Worm (Caenorhabditis elegans) whole organism, mixed stage, embryonic: Measurements from ENCODE around the gene rmh-2.

Experiments used
- blmp-1 ChIP-seq: fragments of 150-350 bp; optimal IDR thresholded peaks from 2 replicates; lab custom pipeline; 2014; ENCODE audit warnings: missing biosample characterization, missing genetic modification characterization
- ces-1 ChIP-seq: fragments of 150-350 bp; optimal IDR thresholded peaks from 2 replicates; lab custom pipeline; 2014; ENCODE audit warnings: missing biosample characterization, missing genetic modification reagents, missing genetic modification characterization
- elt-1 ChIP-seq: sonication (generic microtip); optimal IDR thresholded peaks from 2 replicates; lab custom pipeline; 2017; ENCODE audit warnings: missing genetic modification characterization, mild to moderate bottlenecking, missing compliant biosample characterization, antibody characterized with exemption, moderate library complexity, borderline replicate concordance; ENCODE audit not compliant: insufficient read depth
- elt-3 ChIP-seq: fragments of 150-350 bp; optimal IDR thresholded peaks from 2 replicates; lab custom pipeline; 2014; ENCODE audit warnings: missing biosample characterization, missing genetic modification characterization
- ham-2 ChIP-seq: fragments of 200-800 bp; sonication (Bioruptor generic); optimal IDR thresholded peaks from 2 replicates; lab custom pipeline; 2018; ENCODE audit warnings: mild to moderate bottlenecking, missing genetic modification characterization, missing compliant biosample characterization
- hlh-1 ChIP-seq: fragments of 150-350 bp; optimal IDR thresholded peaks from 2 replicates; lab custom pipeline; 2014; ENCODE audit warnings: missing biosample characterization, missing genetic modification reagents, missing genetic modification characterization
- lin-13 ChIP-seq: fragments of 150-350 bp; optimal IDR thresholded peaks from 2 replicates; lab custom pipeline; 2014; ENCODE audit warnings: missing biosample characterization, missing genetic modification characterization
- mab-5 ChIP-seq: fragments of 150-350 bp; optimal IDR thresholded peaks from 2 replicates; lab custom pipeline; 2014; ENCODE audit warnings: missing biosample characterization, missing genetic modification characterization
- mls-2 ChIP-seq: sonication (generic microtip); optimal IDR thresholded peaks from 2 replicates; lab custom pipeline; 2016; ENCODE audit warnings: mild to moderate bottlenecking, missing genetic modification characterization, moderate library complexity, missing compliant biosample characterization
- nhr-12 ChIP-seq: fragments of 150-350 bp; optimal IDR thresholded peaks from 2 replicates; lab custom pipeline; 2014; ENCODE audit warnings: missing biosample characterization, missing genetic modification characterization
- nhr-28 ChIP-seq: fragments of 150-350 bp; optimal IDR thresholded peaks from 2 replicates; lab custom pipeline; 2014; ENCODE audit warnings: missing biosample characterization, missing genetic modification characterization
- nhr-76 ChIP-seq: sonication (generic microtip); optimal IDR thresholded peaks from 2 replicates; lab custom pipeline; 2017; ENCODE audit warnings: missing biosample characterization, missing genetic modification characterization
- snpc-4 ChIP-seq: fragments of 150-350 bp; optimal IDR thresholded peaks from 2 replicates; lab custom pipeline; 2014; ENCODE audit warnings: missing biosample characterization, missing genetic modification characterization
- unc-62 ChIP-seq: fragments of 150-350 bp; optimal IDR thresholded peaks from 2 replicates; lab custom pipeline; 2014; ENCODE audit warnings: missing biosample characterization, missing genetic modification reagents, missing genetic modification characterization

DNA sequence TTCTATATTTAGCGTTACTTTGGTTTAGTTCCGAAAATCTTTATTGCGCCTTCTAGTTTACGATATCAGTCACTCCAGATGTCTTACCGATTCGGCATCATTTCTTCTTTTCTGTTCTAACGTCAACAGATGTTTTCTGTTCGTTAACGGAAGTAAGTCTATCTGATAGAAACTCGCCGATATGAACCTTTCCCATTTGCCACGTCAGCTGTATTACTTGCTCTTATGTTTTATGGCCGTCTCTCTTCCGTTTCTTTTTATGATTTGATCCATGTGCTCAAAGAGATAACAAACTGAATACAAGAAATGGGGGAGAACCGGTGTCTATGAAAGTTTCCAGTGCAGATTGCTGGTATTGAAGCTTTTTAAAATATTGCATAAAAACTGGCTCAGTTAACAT lies 51.2 kb downstream of the rmh-2 start, which contains the start of gene srab-26:
- TF ChIP-seq nhr-28 = no peak
- TF ChIP-seq elt-1 (tag; lab: Kevin White, UChicago) = no peak
- TF ChIP-seq ham-2 (GFP tag; lab: Kevin White, UChicago) = no peak
- no peak for TF ChIP-seq mls-2 (tag; lab: Kevin White, UChicago)
- TF ChIP-seq hlh-1 = no peak
- no peak for TF ChIP-seq nhr-12 (tag; lab: Kevin White, UChicago)
- TF ChIP-seq elt-3 (tag; lab: Kevin White, UChicago) = no peak
- TF ChIP-seq lin-13 (tag; lab: Kevin White, UChicago) = no peak
- TF ChIP-seq blmp-1 (tag; lab: Kevin White, UChicago) = no peak
- no peak for TF ChIP-seq mab-5 (tag; lab: Kevin White, UChicago)
- no peak for TF ChIP-seq unc-62
- no peak for TF ChIP-seq snpc-4 (tag; lab: Kevin White, UChicago)
- TF ChIP-seq ces-1 (GFP tag; lab: Kevin White, UChicago) = no peak
- no peak for TF ChIP-seq nhr-76 (tag; lab: Kevin White, UChicago)
